Fruit fly (Drosophila melanogaster) S2 (cell line): ENCODE data around the gene CG10097.

Experiments used
- CG8478 ChIP-seq: fragments of >200 bp; optimal IDR thresholded peaks from 2 replicates; lab custom pipeline; 2018
- CTCF ChIP-seq, 2 experiments: fragments of >200 bp; optimal IDR thresholded peaks; 2 replicates each; lab custom pipeline; 2018

DNA sequence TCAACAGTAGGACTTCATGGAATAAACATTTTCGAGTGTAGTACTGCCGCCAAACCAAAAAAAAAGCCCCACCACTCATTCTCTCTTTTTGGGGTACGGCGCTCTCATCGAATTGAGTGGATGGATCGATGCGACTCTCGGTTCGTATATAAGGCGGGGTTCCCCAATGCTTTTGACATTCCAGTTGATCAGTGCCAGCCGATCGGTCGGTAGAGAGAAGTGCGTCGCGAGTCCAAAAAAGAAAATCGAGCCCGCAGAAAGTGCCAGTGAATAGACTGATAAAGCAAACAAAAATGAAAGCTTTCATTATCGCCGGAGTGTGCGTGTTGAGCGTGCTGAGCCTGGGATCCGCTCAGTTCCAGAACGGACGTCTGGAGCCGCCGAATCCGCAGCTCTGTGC lies 35.9 kb downstream of the CG10097 start, which contains the start of gene CG4115:
- TF ChIP-seq CG8478 (lab: Kevin White, UChicago) (no peak), CTCF (optimal IDR thresholded peaks at IDR 0.05; lab: Kevin White, UChicago) (no peak)
